Worm (Caenorhabditis elegans) whole organism, L4/young adult: ENCODE measurements around the gene F36H9.2.

Experiments used
- dao-5 ChIP-seq: sonication (generic microtip); optimal IDR thresholded peaks from 2 replicates; lab custom pipeline; 2016; ENCODE audit warnings: missing genotype, missing genetic modification characterization, moderate library complexity, missing compliant biosample characterization
- him-1 ChIP-seq: sonication (generic microtip); optimal IDR thresholded peaks from 2 replicates; lab custom pipeline; 2016; ENCODE audit warnings: missing genotype, missing genetic modification reagents, missing genetic modification characterization, missing compliant biosample characterization

ce11 chrV:1756099-1756498 is 32.2 kb upstream of the F36H9.2 start:
- TF ChIP-seq him-1 (tag; lab: Kevin White, UChicago) (no peak), dao-5 (tag; lab: Kevin White, UChicago) (no peak)
